Worm (Caenorhabditis elegans) whole organism, midembryonic: ENCODE measurements around the gene F54A3.6.

ENCODE experiments used
- T22C8.4 ChIP-seq: fragments of 200-800 bp; sonication (Bioruptor generic); IDR thresholded peaks from 2 replicates; pipeline ENCODE4 v1.3.6; 2022; ENCODE audit warnings: missing genetic modification characterization, missing compliant biosample characterization
- cog-1 ChIP-seq: sonication (generic microtip); optimal IDR thresholded peaks from 2 replicates; lab custom pipeline; 2016; ENCODE audit warnings: missing genetic modification characterization, missing compliant biosample characterization
- flt-1 ChIP-seq: fragments of 200-800 bp; sonication (Bioruptor generic); IDR thresholded peaks from 2 replicates; pipeline ENCODE4 v1.3.6; 2022; ENCODE audit warnings: missing genetic modification characterization, missing compliant biosample characterization
- klf-2 ChIP-seq: fragments of 200-800 bp; sonication (Bioruptor generic); conservative IDR thresholded peaks from 2 replicates; pipeline ENCODE4 v1.3.6; 2022; ENCODE audit warnings: missing genetic modification reagents, missing genetic modification characterization, missing compliant biosample characterization
- med-1 ChIP-seq: sonication (generic microtip); optimal IDR thresholded peaks from 2 replicates; lab custom pipeline; 2017; ENCODE audit warnings: missing genetic modification characterization, mild to moderate bottlenecking, missing compliant biosample characterization, antibody characterized with exemption, missing genetic modification reagents; ENCODE audit not compliant: insufficient read depth
- ref-1 ChIP-seq: fragments of 200-800 bp; sonication (Bioruptor generic); conservative IDR thresholded peaks from 2 replicates; pipeline ENCODE4 v1.3.6; 2022; ENCODE audit warnings: missing genetic modification reagents, missing genetic modification characterization, missing compliant biosample characterization
- tab-1 ChIP-seq: fragments of 200-800 bp; sonication (Bioruptor generic); IDR thresholded peaks from 2 replicates; pipeline ENCODE4 v1.3.6; 2022; ENCODE audit warnings: missing genetic modification characterization, missing compliant biosample characterization
- ztf-23 ChIP-seq: fragments of 200-800 bp; sonication (Bioruptor generic); IDR thresholded peaks from 2 replicates; pipeline ENCODE4 v1.3.6; 2022; ENCODE audit warnings: missing genetic modification reagents, missing genetic modification characterization, missing compliant biosample characterization
- ztf-29 ChIP-seq: fragments of 200-800 bp; sonication (Bioruptor generic); IDR thresholded peaks from 2 replicates; pipeline ENCODE4 v1.3.6; 2022; ENCODE audit warnings: missing genetic modification reagents, missing genetic modification characterization, missing compliant biosample characterization

F54A3.6 gene

DNA sequence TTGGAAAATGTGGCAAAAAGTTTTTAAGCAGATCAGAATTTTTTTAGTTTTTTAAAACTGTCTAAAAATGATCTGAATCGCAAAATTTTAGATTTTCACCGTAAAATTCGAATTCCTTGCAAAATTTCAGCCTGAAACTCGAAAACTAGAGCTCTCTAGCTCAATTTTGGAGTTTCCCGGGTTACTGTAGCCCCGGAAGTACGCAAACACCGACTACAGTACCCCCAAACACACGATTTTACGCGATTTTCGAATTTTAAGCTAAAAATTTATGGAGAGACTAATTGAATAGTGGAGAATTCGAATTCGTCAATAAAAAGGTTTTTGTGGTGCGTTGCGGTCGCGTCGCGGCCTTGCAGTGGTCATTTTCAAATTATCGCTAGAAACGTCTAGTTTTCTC is 45.5 kb downstream of the F54A3.6 start:
- TF ChIP-seq tab-1 (GFP tag; lab: Robert Waterston, UW): no peak
- TF ChIP-seq ref-1: no peak
- TF ChIP-seq cog-1 (tag; lab: Kevin White, UChicago): no peak
- no peak for TF ChIP-seq ztf-29 (GFP tag; lab: Robert Waterston, UW)
- no peak for TF ChIP-seq T22C8.4 (GFP tag; lab: Robert Waterston, UW)
- no peak for TF ChIP-seq klf-2 (GFP tag; lab: Robert Waterston, UW)
- TF ChIP-seq ztf-23: no peak
- TF ChIP-seq med-1: no peak
- TF ChIP-seq flt-1 (GFP tag; lab: Robert Waterston, UW): no peak

ce11 chrII:2186329-2186728 is 45.9 kb downstream of the F54A3.6 start, which contains the start of gene gba-2:
TSS of gene gba-2 (minus strand) at chrII:2186434.
- TF ChIP-seq ztf-29 (GFP tag; lab: Robert Waterston, UW) (no peak), ref-1 (no peak), med-1 (no peak), T22C8.4 (GFP tag; lab: Robert Waterston, UW) (no peak), klf-2 (GFP tag; lab: Robert Waterston, UW) (no peak), ztf-23 (no peak), tab-1 (GFP tag; lab: Robert Waterston, UW) (no peak), cog-1 (tag; lab: Kevin White, UChicago) (no peak), flt-1 (GFP tag; lab: Robert Waterston, UW) (no peak)

- TF ChIP-seq T22C8.4 (GFP tag; lab: Robert Waterston, UW) (no peak), med-1 (no peak), flt-1 (GFP tag; lab: Robert Waterston, UW) (no peak), ztf-23 (no peak), cog-1 (tag; lab: Kevin White, UChicago) (no peak), ref-1 (no peak), tab-1 (GFP tag; lab: Robert Waterston, UW) (no peak), klf-2 (GFP tag; lab: Robert Waterston, UW) (no peak), ztf-29 (GFP tag; lab: Robert Waterston, UW) (no peak)
Measured at ce11 chrII:2177735-2178134, 54.5 kb downstream of the F54A3.6 start.

DNA sequence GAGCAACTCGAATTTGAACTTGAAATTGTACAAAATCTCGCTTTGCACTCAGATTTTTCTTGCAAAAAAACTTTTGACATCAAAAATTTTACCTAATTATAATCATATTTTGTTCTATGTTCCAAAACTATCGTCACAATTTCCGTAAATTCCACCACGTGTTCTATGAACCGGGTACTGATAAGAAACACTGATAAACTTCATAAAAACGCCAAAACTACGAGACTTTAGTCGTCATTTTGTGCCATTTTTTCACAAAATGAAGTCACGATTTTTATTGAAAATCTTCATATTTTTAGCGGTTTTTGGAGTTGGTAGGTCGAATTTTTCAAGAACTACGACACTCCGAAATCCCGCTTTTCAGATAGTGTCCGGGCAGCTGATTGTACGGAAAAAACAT is 55.6 kb downstream of the F54A3.6 start, which contains the start of gene gba-1:
gba-1 (plus strand) TSS at position 54 of the 400 bp plus-strand sequence.
- TF ChIP-seq T22C8.4 (GFP tag; lab: Robert Waterston, UW) (no peak), ref-1 (no peak), cog-1 (tag; lab: Kevin White, UChicago) (no peak), klf-2 (GFP tag; lab: Robert Waterston, UW) (no peak), flt-1 (GFP tag; lab: Robert Waterston, UW) (no peak), tab-1 (GFP tag; lab: Robert Waterston, UW) (no peak), med-1 (no peak), ztf-23 (no peak), ztf-29 (GFP tag; lab: Robert Waterston, UW) (no peak)
